Worm (Caenorhabditis elegans): ENCODE measurements around the gene K04F1.8.

DNA sequence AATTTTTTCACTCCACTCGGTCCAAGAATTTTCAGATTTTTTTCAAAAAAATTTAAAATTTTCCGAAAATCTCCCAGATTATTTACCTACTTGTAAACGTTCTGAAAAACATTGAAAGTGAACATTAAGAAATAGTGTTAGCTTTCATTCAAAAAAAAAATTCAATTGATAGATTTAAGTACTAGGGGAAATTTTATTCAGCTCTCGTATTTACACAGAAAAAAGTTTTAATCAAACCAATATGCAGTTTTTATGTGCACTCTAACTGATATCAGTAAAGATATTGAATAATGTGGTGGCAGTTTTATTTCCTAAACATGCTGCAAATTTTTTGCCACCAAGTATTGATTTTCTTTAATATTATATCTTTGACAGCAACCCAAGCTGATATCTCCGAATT is 1.2 kb downstream of the K04F1.8 start, which contains the start of gene irld-42:
- no peak for TF ChIP-seq ama-1 (optimal IDR thresholded peaks at IDR 0.05)
- TF ChIP-seq nhr-232 (tag; optimal IDR thresholded peaks at IDR 0.05): no peak
- TF ChIP-seq zip-5 (tag; optimal IDR thresholded peaks at IDR 0.05): no peak
- TF ChIP-seq elt-2 (tag; optimal IDR thresholded peaks at IDR 0.05): no peak
- TF ChIP-seq sox-4 (tag; optimal IDR thresholded peaks at IDR 0.05): no peak
- TF ChIP-seq ceh-14 (tag; optimal IDR thresholded peaks at IDR 0.05): no peak
- TF ChIP-seq nhr-11 (tag; optimal IDR thresholded peaks at IDR 0.05): no peak
